Worm (Caenorhabditis elegans): Measurements from ENCODE around the gene gbb-1.

DNA sequence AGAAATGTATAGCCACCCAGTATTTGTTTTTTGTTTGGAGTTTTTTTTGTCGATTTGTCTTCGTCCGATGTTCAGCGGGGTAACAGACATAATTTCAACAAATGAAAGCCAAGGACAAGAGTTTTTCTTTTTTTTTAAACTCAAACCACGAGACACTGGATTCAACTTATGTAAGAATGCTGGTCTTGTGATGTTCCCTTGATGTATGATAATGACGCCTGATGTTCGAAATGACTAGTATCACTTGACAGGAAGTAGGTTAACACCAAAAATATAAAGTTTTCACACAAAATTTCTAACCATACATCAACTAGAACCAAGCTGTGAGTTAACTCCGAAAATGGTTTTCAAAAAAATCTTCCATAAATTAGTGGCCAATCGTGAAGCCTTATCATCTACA is 12.5 kb downstream of the gbb-1 start:
- TF ChIP-seq ceh-16 (tag; optimal IDR thresholded peaks at IDR 0.05) (no peak), unc-62 (GFP tag; optimal IDR thresholded peaks at IDR 0.05) (no peak), nhr-77 (tag; optimal IDR thresholded peaks at IDR 0.05) (no peak), lin-13 (GFP tag; optimal IDR thresholded peaks at IDR 0.05) (no peak), nhr-237 (tag; optimal IDR thresholded peaks at IDR 0.05) (no peak), mdl-1 (tag; optimal IDR thresholded peaks at IDR 0.05) (no peak), lin-39 (tag; optimal IDR thresholded peaks at IDR 0.05) (no peak), ceh-82 (tag; optimal IDR thresholded peaks at IDR 0.05) (no peak), zag-1 (tag; optimal IDR thresholded peaks at IDR 0.05) (no peak), C34F6.9 (tag; optimal IDR thresholded peaks at IDR 0.05) (no peak)

Data from whole organism, L2 larva.